Fruit fly (Drosophila melanogaster) Kc167 (cell line): ENCODE data around the gene CG13315.

Experiments
- Myc ChIP-seq: fragments of >200 bp; optimal IDR thresholded peaks from 2 replicates; lab custom pipeline; 2017; ENCODE audit warnings: missing external identifiers
- Sin3A ChIP-seq: fragments of >200 bp; optimal IDR thresholded peaks from 2 replicates; lab custom pipeline; 2018; ENCODE audit warnings: missing external identifiers
- h ChIP-seq: fragments of >200 bp; optimal IDR thresholded peaks from 3 replicates; lab custom pipeline; 2018; ENCODE audit warnings: missing external identifiers
- insv ChIP-seq: fragments of >200 bp; optimal IDR thresholded peaks from 3 replicates; lab custom pipeline; 2018; ENCODE audit warnings: missing external identifiers
- psq ChIP-seq: fragments of >200 bp; optimal IDR thresholded peaks from 2 replicates; lab custom pipeline; 2017; ENCODE audit warnings: missing external identifiers
- ttk ChIP-seq: sonication (Bioruptor generic); optimal IDR thresholded peaks from 2 replicates; lab custom pipeline; 2017; ENCODE audit warnings: missing external identifiers

CG13315 gene

dm6 chr3L:9127690-9128458 is 31.2 kb downstream of the CG13315 start:
- TF ChIP-seq ttk (lab: Kevin White, UChicago) (no peak), h (lab: Kevin White, UChicago) (no peak), Myc (lab: Kevin White, UChicago) (no peak), Sin3A (lab: Kevin White, UChicago) (no peak), insv (lab: Kevin White, UChicago) (no peak), psq (lab: Kevin White, UChicago) (no peak)

dm6 chr3L:9128700-9129582 is 32.3 kb downstream of the CG13315 start:
- no peak for TF ChIP-seq Sin3A (lab: Kevin White, UChicago)
- no peak for TF ChIP-seq insv (lab: Kevin White, UChicago)
- TF ChIP-seq Myc (lab: Kevin White, UChicago) = no peak
- no peak for TF ChIP-seq psq (lab: Kevin White, UChicago)
- no peak for TF ChIP-seq ttk (lab: Kevin White, UChicago)
- no peak for TF ChIP-seq h (lab: Kevin White, UChicago)

DNA sequence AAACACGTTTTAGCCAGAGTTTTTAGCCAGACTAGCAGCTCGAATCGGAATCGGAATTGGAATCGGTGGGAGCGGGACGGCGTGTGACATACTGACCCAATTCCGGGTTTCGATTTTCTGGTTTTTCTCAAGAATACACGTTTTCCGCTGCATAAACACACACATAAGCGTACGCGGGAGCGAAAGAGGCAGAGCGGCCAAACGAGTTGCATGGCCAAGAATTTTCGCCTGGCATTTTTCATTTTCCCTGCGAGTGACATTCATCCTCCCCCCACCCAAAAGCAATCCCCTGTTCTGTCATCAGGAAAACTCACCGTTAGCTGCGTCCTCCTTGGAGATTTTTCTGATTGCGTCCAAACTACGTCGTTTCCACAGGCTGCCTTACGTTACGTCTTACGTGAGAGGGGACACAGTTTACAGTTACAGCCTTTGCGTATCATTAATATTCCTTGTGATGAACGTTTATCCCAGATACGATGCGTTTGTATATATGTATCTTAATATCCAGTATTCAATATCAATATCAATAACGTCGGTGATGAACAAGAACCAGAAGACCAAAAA is 33.0 kb downstream of the CG13315 start:
- TF ChIP-seq h (lab: Kevin White, UChicago) (no peak), insv (lab: Kevin White, UChicago) (no peak), Myc (lab: Kevin White, UChicago) (no peak), ttk (lab: Kevin White, UChicago) (no peak), Sin3A (lab: Kevin White, UChicago) (no peak), psq (lab: Kevin White, UChicago) (no peak)

DNA sequence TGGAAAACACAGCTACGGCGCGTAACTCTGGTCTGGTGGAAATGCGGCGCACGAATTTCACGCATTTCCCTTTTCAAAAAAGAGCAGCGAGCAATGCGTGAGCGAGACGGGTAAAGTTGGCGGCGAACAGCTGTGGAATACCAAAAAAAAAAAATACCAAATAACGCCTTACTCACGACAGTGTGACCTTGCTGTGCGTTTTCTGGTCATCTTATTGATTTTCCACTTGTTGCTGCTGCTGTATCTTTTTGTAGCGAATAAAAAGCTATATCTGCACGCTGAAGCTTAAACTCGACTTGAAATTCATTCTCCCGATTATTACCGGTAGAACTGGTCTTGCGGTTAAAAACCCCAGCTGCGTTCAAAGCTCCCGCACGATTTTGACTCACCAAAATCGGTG is 37.7 kb downstream of the CG13315 start, which contains the start of the genes bol and Dhpr:
Gene bol (minus strand): TSS at position 57 of the 400 bp plus-strand sequence.
Gene Dhpr (plus strand): TSS at position 212 of the 400 bp plus-strand sequence.
- TF ChIP-seq psq (lab: Kevin White, UChicago) (no peak), insv (lab: Kevin White, UChicago) (no peak), ttk (lab: Kevin White, UChicago) (no peak), Sin3A (lab: Kevin White, UChicago) (no peak), Myc (lab: Kevin White, UChicago) (no peak), h (lab: Kevin White, UChicago) (no peak)

DNA sequence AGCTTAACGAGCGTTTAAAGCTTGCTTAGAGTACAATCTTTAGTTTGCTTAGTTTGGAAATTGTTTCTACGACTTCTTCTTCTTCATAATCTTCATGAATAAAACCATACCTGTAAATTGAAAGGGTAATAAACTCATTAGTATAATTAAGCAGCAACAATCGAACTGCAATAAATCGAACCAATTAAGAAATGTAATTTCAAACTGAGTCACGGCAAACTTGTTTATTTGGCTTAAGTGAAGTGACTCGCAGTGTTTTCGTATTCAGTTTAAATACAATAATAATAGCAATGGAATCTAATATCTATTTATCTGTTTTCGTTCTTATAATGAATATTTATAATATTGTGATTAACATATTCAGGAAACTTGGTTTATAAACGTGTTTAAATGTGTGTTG is 39.1 kb downstream of the CG13315 start:
- TF ChIP-seq psq (lab: Kevin White, UChicago) (no peak), h (lab: Kevin White, UChicago) (no peak), Myc (lab: Kevin White, UChicago) (no peak), Sin3A (lab: Kevin White, UChicago) (no peak), insv (lab: Kevin White, UChicago) (no peak), ttk (lab: Kevin White, UChicago) (no peak)

DNA sequence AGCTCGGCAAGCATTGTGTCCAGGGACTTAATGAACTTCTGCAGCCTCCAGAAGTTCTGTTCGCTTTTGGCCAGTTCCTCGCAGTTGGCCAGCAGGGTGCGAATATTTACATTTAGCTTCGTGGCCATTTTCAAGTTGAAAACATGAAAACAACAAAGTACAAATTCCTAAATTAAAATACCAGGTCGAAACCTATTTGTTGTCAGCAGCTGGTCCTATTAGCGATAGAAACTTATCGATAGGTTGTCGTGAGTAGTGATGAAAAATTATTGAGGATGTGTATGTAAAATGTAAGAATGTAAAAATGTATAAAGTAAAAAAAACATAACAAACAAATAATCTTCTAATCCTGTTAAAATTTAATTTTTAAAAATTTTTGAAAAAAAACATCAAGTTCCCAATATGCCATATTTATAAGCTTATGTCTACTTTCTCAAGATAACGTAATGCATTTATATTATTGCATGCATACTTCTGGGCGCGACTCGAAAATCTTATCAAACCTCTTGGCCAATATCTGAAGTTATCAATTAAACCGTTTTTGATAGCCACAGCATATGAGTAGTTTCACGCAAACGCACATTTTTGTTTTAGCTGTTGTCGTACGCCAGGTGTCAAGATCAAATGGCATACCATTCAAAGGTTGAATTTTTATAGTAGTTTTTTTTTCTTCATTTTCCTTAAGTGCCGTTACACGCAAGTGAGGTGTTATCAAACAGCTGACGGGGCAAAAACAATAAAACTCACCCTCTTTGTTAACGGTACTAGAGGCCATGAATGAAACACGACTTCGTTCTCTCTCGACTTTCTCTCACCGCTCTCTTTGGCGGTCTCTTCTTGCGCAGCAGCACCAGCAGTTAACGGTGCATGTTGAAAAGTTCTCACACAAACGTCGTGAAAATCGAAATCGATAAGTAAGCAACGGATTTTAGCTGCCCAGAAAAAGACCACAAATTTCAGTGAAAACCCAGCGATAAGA is 40.6 kb downstream of the CG13315 start, which contains the start of the genes Use1 and nwk:
Gene Use1 (minus strand): TSS at position 206 of the 979 bp plus-strand sequence.
Gene nwk (plus strand): TSS at position 885 of the 979 bp plus-strand sequence.
- TF ChIP-seq Myc (lab: Kevin White, UChicago) = no peak
- no peak for TF ChIP-seq Sin3A (lab: Kevin White, UChicago)
- TF ChIP-seq h (lab: Kevin White, UChicago) = no peak
- no peak for TF ChIP-seq insv (lab: Kevin White, UChicago)
- TF ChIP-seq psq (lab: Kevin White, UChicago) = no peak
- TF ChIP-seq ttk (lab: Kevin White, UChicago) = no peak

DNA sequence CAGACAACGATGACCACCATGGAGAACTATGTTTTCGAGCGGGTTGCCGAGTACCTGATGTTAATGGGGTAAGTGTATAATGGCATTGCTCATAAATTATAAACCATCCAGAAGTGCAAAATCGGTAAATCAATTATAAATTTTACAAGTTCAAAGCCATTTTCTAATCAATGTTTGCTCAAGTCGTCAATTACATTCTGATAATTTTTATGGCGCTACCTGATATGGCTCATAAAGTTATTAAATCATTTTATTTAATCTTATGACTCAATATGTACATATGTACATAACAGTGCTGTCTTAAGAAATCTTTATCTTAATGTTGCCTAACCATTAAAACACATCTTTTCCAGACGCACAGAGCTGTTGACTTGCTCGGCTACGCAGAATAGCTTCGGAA is 42.9 kb downstream of the CG13315 start:
- TF ChIP-seq h (lab: Kevin White, UChicago) (no peak), Myc (lab: Kevin White, UChicago) (no peak), psq (lab: Kevin White, UChicago) (no peak), Sin3A (lab: Kevin White, UChicago) (no peak), ttk (lab: Kevin White, UChicago) (no peak), insv (lab: Kevin White, UChicago) (no peak)

dm6 chr3L:9141998-9142397 is 45.3 kb downstream of the CG13315 start:
- no peak for TF ChIP-seq h (lab: Kevin White, UChicago)
- TF ChIP-seq Sin3A (lab: Kevin White, UChicago) = no peak
